Worm (Caenorhabditis elegans) whole organism, mixed stage, embryonic: ENCODE data around the gene R02D5.24.

Experiments
- M03D4.4 ChIP-seq: sonication (generic microtip); optimal IDR thresholded peaks from 2 replicates; lab custom pipeline; 2017; ENCODE audit warnings: mild to moderate bottlenecking, missing genetic modification characterization, missing compliant biosample characterization
- bed-3 ChIP-seq: fragments of 200-800 bp; sonication (Bioruptor generic); optimal IDR thresholded peaks from 3 replicates; lab custom pipeline; 2018; ENCODE audit warnings: mild to moderate bottlenecking, missing genetic modification characterization, moderate library complexity, missing compliant biosample characterization
- blmp-1 ChIP-seq: fragments of 150-350 bp; optimal IDR thresholded peaks from 2 replicates; lab custom pipeline; 2014; ENCODE audit warnings: missing biosample characterization, missing genetic modification characterization
- ceh-39 ChIP-seq: fragments of 150-350 bp; optimal IDR thresholded peaks from 2 replicates; lab custom pipeline; 2014; ENCODE audit warnings: missing biosample characterization, missing genetic modification characterization
- ceh-43 ChIP-seq: fragments of 200-800 bp; sonication (Bioruptor generic); optimal IDR thresholded peaks from 2 replicates; lab custom pipeline; 2018; ENCODE audit warnings: mild to moderate bottlenecking, missing genetic modification characterization, moderate library complexity, missing compliant biosample characterization
- ceh-83 ChIP-seq: fragments of 200-800 bp; sonication (Bioruptor generic); optimal IDR thresholded peaks from 2 replicates; lab custom pipeline; 2018; ENCODE audit warnings: mild to moderate bottlenecking, missing genetic modification characterization, missing compliant biosample characterization
- cnd-1 ChIP-seq: fragments of 200-800 bp; sonication (Bioruptor generic); optimal IDR thresholded peaks from 2 replicates; lab custom pipeline; 2018; ENCODE audit warnings: mild to moderate bottlenecking, missing genetic modification characterization, missing compliant biosample characterization
- drap-1 ChIP-seq: fragments of 200-800 bp; sonication (Bioruptor generic); optimal IDR thresholded peaks from 3 replicates; lab custom pipeline; 2018; ENCODE audit warnings: mild to moderate bottlenecking, missing genetic modification characterization, missing compliant biosample characterization
- elt-1 ChIP-seq: sonication (generic microtip); optimal IDR thresholded peaks from 2 replicates; lab custom pipeline; 2017; ENCODE audit warnings: missing genetic modification characterization, mild to moderate bottlenecking, missing compliant biosample characterization, antibody characterized with exemption, moderate library complexity, borderline replicate concordance; ENCODE audit not compliant: insufficient read depth
- elt-3 ChIP-seq: fragments of 150-350 bp; optimal IDR thresholded peaks from 2 replicates; lab custom pipeline; 2014; ENCODE audit warnings: missing biosample characterization, missing genetic modification characterization
- flh-1 ChIP-seq: fragments of 200-800 bp; sonication (Bioruptor generic); optimal IDR thresholded peaks from 2 replicates; lab custom pipeline; 2018; ENCODE audit warnings: mild to moderate bottlenecking, missing genetic modification characterization, moderate library complexity, missing compliant biosample characterization
- hlh-1 ChIP-seq: fragments of 150-350 bp; optimal IDR thresholded peaks from 2 replicates; lab custom pipeline; 2014; ENCODE audit warnings: missing biosample characterization, missing genetic modification reagents, missing genetic modification characterization
- lin-13 ChIP-seq: fragments of 150-350 bp; optimal IDR thresholded peaks from 2 replicates; lab custom pipeline; 2014; ENCODE audit warnings: missing biosample characterization, missing genetic modification characterization
- mab-5 ChIP-seq: fragments of 150-350 bp; optimal IDR thresholded peaks from 2 replicates; lab custom pipeline; 2014; ENCODE audit warnings: missing biosample characterization, missing genetic modification characterization
- mep-1 ChIP-seq: fragments of 150-350 bp; optimal IDR thresholded peaks from 2 replicates; lab custom pipeline; 2017; ENCODE audit warnings: missing biosample characterization, missing genetic modification reagents, missing genetic modification characterization, inconsistent platforms
- mls-2 ChIP-seq: sonication (generic microtip); optimal IDR thresholded peaks from 2 replicates; lab custom pipeline; 2016; ENCODE audit warnings: mild to moderate bottlenecking, missing genetic modification characterization, moderate library complexity, missing compliant biosample characterization
- nhr-12 ChIP-seq: fragments of 150-350 bp; optimal IDR thresholded peaks from 2 replicates; lab custom pipeline; 2014; ENCODE audit warnings: missing biosample characterization, missing genetic modification characterization
- nhr-2 ChIP-seq: fragments of 150-350 bp; optimal IDR thresholded peaks from 2 replicates; lab custom pipeline; 2014; ENCODE audit warnings: missing biosample characterization, missing genetic modification characterization
- nhr-237 ChIP-seq: fragments of 150-350 bp; optimal IDR thresholded peaks from 2 replicates; lab custom pipeline; 2014; ENCODE audit warnings: missing biosample characterization, missing genetic modification characterization
- nhr-76 ChIP-seq: sonication (generic microtip); optimal IDR thresholded peaks from 2 replicates; lab custom pipeline; 2017; ENCODE audit warnings: missing biosample characterization, missing genetic modification characterization
- pha-4 ChIP-seq: fragments of 150-350 bp; optimal IDR thresholded peaks from 2 replicates; lab custom pipeline; 2018; ENCODE audit warnings: missing biosample characterization, missing genetic modification reagents, missing genetic modification characterization
- sem-2 ChIP-seq: fragments of 200-800 bp; sonication (Bioruptor generic); optimal IDR thresholded peaks from 2 replicates; lab custom pipeline; 2018; ENCODE audit warnings: mild to moderate bottlenecking, missing genetic modification characterization, missing compliant biosample characterization
- sptf-1 ChIP-seq: sonication (generic microtip); optimal IDR thresholded peaks from 2 replicates; lab custom pipeline; 2017; ENCODE audit warnings: mild to moderate bottlenecking, missing genetic modification characterization, moderate library complexity, missing compliant biosample characterization
- tbx-8 ChIP-seq: fragments of 200-800 bp; sonication (Bioruptor generic); optimal IDR thresholded peaks from 2 replicates; lab custom pipeline; 2018; ENCODE audit warnings: mild to moderate bottlenecking, missing genetic modification characterization, moderate library complexity, missing compliant biosample characterization
- unc-120 ChIP-seq: sonication (generic microtip); optimal IDR thresholded peaks from 2 replicates; lab custom pipeline; 2017; ENCODE audit warnings: missing genetic modification characterization, missing compliant biosample characterization; ENCODE audit not compliant: poor library complexity, severe bottlenecking
- unc-39 ChIP-seq: fragments of 150-350 bp; optimal IDR thresholded peaks from 2 replicates; lab custom pipeline; 2014; ENCODE audit warnings: missing biosample characterization, missing genetic modification characterization
- unc-62 ChIP-seq: fragments of 150-350 bp; optimal IDR thresholded peaks from 2 replicates; lab custom pipeline; 2014; ENCODE audit warnings: missing biosample characterization, missing genetic modification reagents, missing genetic modification characterization
- ztf-11 ChIP-seq: fragments of 150-350 bp; optimal IDR thresholded peaks from 2 replicates; lab custom pipeline; 2014; ENCODE audit warnings: missing biosample characterization, missing genetic modification characterization

R02D5.24 gene

ce11 chrV:14518010-14518409, 16.9 kb downstream of the R02D5.24 start, which contains the start of gene R02D5.6:
Gene R02D5.6, minus strand, starts transcription at chrV:14518110.
- no peak for TF ChIP-seq nhr-12 (tag; lab: Kevin White, UChicago)
- no peak for TF ChIP-seq mab-5
- TF ChIP-seq drap-1: no peak
- no peak for TF ChIP-seq pha-4 (tag; lab: Kevin White, UChicago)
- no peak for TF ChIP-seq sptf-1 (tag; lab: Kevin White, UChicago)
- no peak for TF ChIP-seq tbx-8 (GFP tag; lab: Kevin White, UChicago)
- no peak for TF ChIP-seq nhr-237 (tag; lab: Kevin White, UChicago)

ce11 chrV:14519268-14519667, 18.1 kb downstream of the R02D5.24 start, which contains the start of gene R02D5.8:
Gene R02D5.8, minus strand, starts transcription at chrV:14519368.
- TF ChIP-seq bed-3 (GFP tag; lab: Kevin White, UChicago) (no peak), cnd-1 (tag; lab: Kevin White, UChicago) (no peak), unc-120 (tag; lab: Kevin White, UChicago) (no peak), elt-3 (no peak)

ce11 chrV:14521000-14521399, 19.9 kb downstream of the R02D5.24 start, which contains the start of gene C53A5.17:
Gene C53A5.17, minus strand, starts transcription at chrV:14521100.
- TF ChIP-seq nhr-76 (tag; lab: Kevin White, UChicago) (no peak), M03D4.4 (tag; lab: Kevin White, UChicago) (no peak), hlh-1 (no peak), elt-3 (no peak), ceh-39 (tag; lab: Kevin White, UChicago) (no peak), elt-1 (tag; lab: Kevin White, UChicago) (no peak), ceh-83 (GFP tag; lab: Kevin White, UChicago) (no peak), ceh-43 (GFP tag; lab: Kevin White, UChicago) (no peak), nhr-2 (tag; lab: Kevin White, UChicago) (no peak)

ce11 chrV:14522514-14522913, 21.4 kb downstream of the R02D5.24 start, which contains the start of gene C53A5.16:
Gene C53A5.16, minus strand, starts transcription at chrV:14522614.
- TF ChIP-seq mls-2 (tag; lab: Kevin White, UChicago) (no peak), nhr-237 (tag; lab: Kevin White, UChicago) (no peak), blmp-1 (tag; lab: Kevin White, UChicago) (no peak), nhr-2 (tag; lab: Kevin White, UChicago) (no peak), mep-1 (tag; lab: Kevin White, UChicago) (no peak), ceh-83 (GFP tag; lab: Kevin White, UChicago) (no peak), unc-39 (tag; lab: Kevin White, UChicago) (no peak), lin-13 (tag; lab: Kevin White, UChicago) (no peak), sptf-1 (tag; lab: Kevin White, UChicago) (no peak), unc-62 (GFP tag; lab: Kevin White, UChicago) (no peak), drap-1 (no peak), ceh-39 (tag; lab: Kevin White, UChicago) (no peak), pha-4 (tag; lab: Kevin White, UChicago) (no peak), ztf-11 (tag; lab: Kevin White, UChicago) (no peak), ceh-43 (GFP tag; lab: Kevin White, UChicago) (no peak), flh-1 (no peak), nhr-76 (tag; lab: Kevin White, UChicago) (no peak), M03D4.4 (tag; lab: Kevin White, UChicago) (no peak), sem-2 (no peak), bed-3 (GFP tag; lab: Kevin White, UChicago) (no peak)
- TF ChIP-seq, all 35 proteins: peak for 0

- TF ChIP-seq sptf-1 (tag; lab: Kevin White, UChicago) (no peak), cnd-1 (tag; lab: Kevin White, UChicago) (no peak), pha-4 (tag; lab: Kevin White, UChicago) (no peak), sem-2 (no peak), flh-1 (no peak), ceh-83 (GFP tag; lab: Kevin White, UChicago) (no peak)
Measured at ce11 chrV:14523105-14523504, 22.0 kb downstream of the R02D5.24 start, which contains the start of gene C53A5.2. Gene C53A5.2, minus strand, starts transcription at chrV:14523205.
